Worm (Caenorhabditis elegans) whole organism, L4 larva: ENCODE data around the gene dars-1.

Experiments
- F10B5.3 ChIP-seq: sonication (generic microtip); optimal IDR thresholded peaks from 2 replicates; lab custom pipeline; 2016; ENCODE audit warnings: mild to moderate bottlenecking, missing genetic modification characterization, missing compliant biosample characterization
- F26F4.8 ChIP-seq: fragments of 200-800 bp; sonication (Bioruptor generic); conservative IDR thresholded peaks from 2 replicates; pipeline ENCODE4 v1.3.6; 2022; ENCODE audit warnings: missing genetic modification characterization, missing compliant biosample characterization
- F49E8.2 ChIP-seq: sonication (generic microtip); optimal IDR thresholded peaks from 2 replicates; lab custom pipeline; 2016; ENCODE audit warnings: missing compliant biosample characterization, mild to moderate bottlenecking, missing genetic modification characterization, borderline replicate concordance
- R02D3.7 ChIP-seq: fragments of 150-350 bp; sonication (generic microtip); optimal IDR thresholded peaks from 3 replicates; lab custom pipeline; 2014; ENCODE audit warnings: missing biosample characterization, missing genetic modification characterization
- T20F7.1 ChIP-seq: fragments of 200-800 bp; sonication (Bioruptor generic); optimal IDR thresholded peaks from 2 replicates; lab custom pipeline; 2018; ENCODE audit warnings: mild to moderate bottlenecking, missing genetic modification characterization, missing compliant biosample characterization
- Y48G9A.11 ChIP-seq: fragments of 200-800 bp; sonication (Bioruptor generic); IDR thresholded peaks from 2 replicates; pipeline ENCODE4 v1.3.6; 2022; ENCODE audit warnings: missing genetic modification reagents, missing genetic modification characterization, missing compliant biosample characterization
- ama-1 ChIP-seq: fragments of 150-350 bp; optimal IDR thresholded peaks from 2 replicates; lab custom pipeline; 2014; ENCODE audit warnings: inconsistent platforms, mixed read lengths
- arid-1 ChIP-seq: fragments of 200-800 bp; sonication (Bioruptor generic); conservative IDR thresholded peaks from 2 replicates; pipeline ENCODE4 v1.3.6; 2022; ENCODE audit warnings: missing genetic modification reagents, missing genetic modification characterization, missing compliant biosample characterization
- ceh-28 ChIP-seq: fragments of 150-350 bp; optimal IDR thresholded peaks from 2 replicates; lab custom pipeline; 2014; ENCODE audit warnings: missing biosample characterization, missing genetic modification reagents, missing genetic modification characterization
- daf-16 ChIP-seq, 3 experiments: sonication (generic microtip); optimal IDR thresholded peaks; 2 replicates each; lab custom pipeline; 2016 to 2017; ENCODE audit warnings: missing genetic modification characterization in 3 of 3, missing genetic modification reagents in 3 of 3, mild to moderate bottlenecking in 2 of 3, missing compliant biosample characterization in 2 of 3, missing biosample characterization in 1 of 3, moderate library complexity in 1 of 3
- daf-19 ChIP-seq: fragments of 200-800 bp; sonication (Bioruptor generic); conservative IDR thresholded peaks from 2 replicates; pipeline ENCODE4 v1.3.6; 2022; ENCODE audit warnings: missing genetic modification characterization, missing compliant biosample characterization
- dmd-8 ChIP-seq: fragments of 200-800 bp; sonication (Bioruptor generic); IDR thresholded peaks from 2 replicates; pipeline ENCODE4 v1.3.6; 2022; ENCODE audit warnings: missing genetic modification characterization, missing compliant biosample characterization
- dpl-1 ChIP-seq: fragments of 150-350 bp; optimal IDR thresholded peaks from 2 replicates; lab custom pipeline; 2014; ENCODE audit warnings: missing biosample characterization, missing genetic modification reagents, missing genetic modification characterization
- duxl-1 ChIP-seq: sonication (generic microtip); optimal IDR thresholded peaks from 2 replicates; lab custom pipeline; 2016; ENCODE audit warnings: mild to moderate bottlenecking, missing genetic modification characterization, moderate library complexity, missing compliant biosample characterization; ENCODE audit not compliant: poor library complexity
- egl-27 ChIP-seq: sonication (generic microtip); optimal IDR thresholded peaks from 3 replicates; lab custom pipeline; 2017; ENCODE audit warnings: missing biosample characterization, missing genetic modification reagents, missing genetic modification characterization
- gei-8 ChIP-seq: fragments of 200-800 bp; sonication (Bioruptor generic); optimal IDR thresholded peaks from 2 replicates; lab custom pipeline; 2018; ENCODE audit warnings: mild to moderate bottlenecking, missing genetic modification characterization, missing compliant biosample characterization
- hmg-1.1 ChIP-seq: fragments of 200-800 bp; sonication (Bioruptor generic); IDR thresholded peaks from 2 replicates; pipeline ENCODE4 v1.3.6; 2022; ENCODE audit warnings: missing genetic modification reagents, missing genetic modification characterization, missing compliant biosample characterization
- jun-1 ChIP-seq: fragments of 150-350 bp; optimal IDR thresholded peaks from 2 replicates; lab custom pipeline; 2014; ENCODE audit warnings: missing biosample characterization, missing genetic modification reagents, missing genetic modification characterization
- lim-7 ChIP-seq: fragments of 200-800 bp; sonication (Bioruptor generic); IDR thresholded peaks from 2 replicates; pipeline ENCODE4 v1.3.6; 2022; ENCODE audit warnings: missing genetic modification characterization, missing compliant biosample characterization
- lin-13 ChIP-seq: fragments of 150-350 bp; optimal IDR thresholded peaks from 2 replicates; lab custom pipeline; 2014; ENCODE audit warnings: missing biosample characterization, missing genetic modification reagents, missing genetic modification characterization
- lin-29 ChIP-seq: fragments of 200-800 bp; sonication (Bioruptor generic); IDR thresholded peaks from 2 replicates; pipeline ENCODE4 v1.3.6; 2022; ENCODE audit warnings: missing genetic modification reagents, missing genetic modification characterization, missing compliant biosample characterization
- lin-38 ChIP-seq: fragments of 200-800 bp; sonication (Bioruptor generic); IDR thresholded peaks from 2 replicates; pipeline ENCODE4 v1.3.6; 2022; ENCODE audit warnings: missing genetic modification reagents, missing genetic modification characterization, missing compliant biosample characterization
- lin-39 ChIP-seq: fragments of 150-350 bp; optimal IDR thresholded peaks from 2 replicates; lab custom pipeline; 2014; ENCODE audit warnings: missing biosample characterization, missing genetic modification reagents, missing genetic modification characterization
- lir-3 ChIP-seq: sonication (generic microtip); optimal IDR thresholded peaks from 2 replicates; lab custom pipeline; 2016; ENCODE audit warnings: mild to moderate bottlenecking, missing genetic modification characterization, missing compliant biosample characterization
- lsy-2 ChIP-seq, 2 experiments: fragments of 150-350 bp in 1 of 2; sonication (generic microtip) in 1 of 2; optimal IDR thresholded peaks; 2 replicates each; lab custom pipeline; 2014 to 2017; ENCODE audit warnings: missing biosample characterization in 2 of 2, missing genetic modification characterization in 2 of 2
- madf-5 ChIP-seq, 2 experiments: fragments of 200-800 bp; sonication (Bioruptor generic); IDR thresholded peaks; 2 replicates each; pipeline ENCODE4 v1.3.6; 2022; ENCODE audit warnings: missing compliant biosample characterization in 2 of 2, missing genetic modification characterization in 2 of 2
- madf-9 ChIP-seq: fragments of 200-800 bp; sonication (Bioruptor generic); conservative IDR thresholded peaks from 2 replicates; pipeline ENCODE4 v1.3.6; 2022; ENCODE audit warnings: missing genetic modification reagents, missing genetic modification characterization, missing compliant biosample characterization
- mdl-1 ChIP-seq, 2 experiments: fragments of 150-350 bp in 1 of 2; sonication (generic microtip) in 1 of 2; optimal IDR thresholded peaks; 2 replicates each; lab custom pipeline; 2014 to 2017; ENCODE audit warnings: missing biosample characterization in 2 of 2, missing genetic modification characterization in 2 of 2
- mdt-29 ChIP-seq: fragments of 200-800 bp; sonication (Bioruptor generic); IDR thresholded peaks from 2 replicates; pipeline ENCODE4 v1.3.6; 2022; ENCODE audit warnings: missing genetic modification reagents, missing genetic modification characterization, missing compliant biosample characterization
- nhr-10 ChIP-seq: fragments of 150-350 bp; optimal IDR thresholded peaks from 2 replicates; lab custom pipeline; 2014; ENCODE audit warnings: missing biosample characterization, missing genetic modification characterization
- nhr-102 ChIP-seq: sonication (generic microtip); optimal IDR thresholded peaks from 2 replicates; lab custom pipeline; 2016; ENCODE audit warnings: mild to moderate bottlenecking, missing genetic modification characterization, moderate library complexity, missing compliant biosample characterization
- nhr-111 ChIP-seq: fragments of 200-800 bp; sonication (Bioruptor generic); optimal IDR thresholded peaks from 2 replicates; lab custom pipeline; 2018; ENCODE audit warnings: mild to moderate bottlenecking, missing genetic modification characterization, missing compliant biosample characterization
- nhr-25 ChIP-seq: sonication (generic microtip); optimal IDR thresholded peaks from 2 replicates; lab custom pipeline; 2017; ENCODE audit warnings: missing genetic modification characterization, mild to moderate bottlenecking, missing compliant biosample characterization, antibody characterized with exemption, moderate library complexity, borderline replicate concordance; ENCODE audit not compliant: insufficient read depth
- nhr-41 ChIP-seq: fragments of 200-800 bp; sonication (Bioruptor generic); IDR thresholded peaks from 2 replicates; pipeline ENCODE4 v1.3.6; 2022; ENCODE audit warnings: missing genetic modification reagents, missing genetic modification characterization, missing compliant biosample characterization
- nhr-6 ChIP-seq: fragments of 150-350 bp; optimal IDR thresholded peaks from 2 replicates; lab custom pipeline; 2014; ENCODE audit warnings: missing biosample characterization, missing genetic modification characterization
- nhr-76 ChIP-seq: fragments of 150-350 bp; optimal IDR thresholded peaks from 2 replicates; lab custom pipeline; 2014; ENCODE audit warnings: missing biosample characterization, missing genetic modification characterization
- pha-4 ChIP-seq, 2 experiments: fragments of 150-350 bp in 1 of 2; fragments of 200-800 bp in 1 of 2; sonication (Bioruptor generic) in 1 of 2; IDR thresholded peaks in 1 of 2; optimal IDR thresholded peaks in 1 of 2; 2 replicates each; pipeline versions ENCODE4 v1.3.6 to Lab custom; 2014 to 2022; ENCODE audit warnings: missing genetic modification characterization in 2 of 2, missing genetic modification reagents in 2 of 2, missing biosample characterization in 1 of 2, missing compliant biosample characterization in 1 of 2
- pqm-1 ChIP-seq: sonication (generic microtip); optimal IDR thresholded peaks from 2 replicates; lab custom pipeline; 2017; ENCODE audit warnings: missing biosample characterization, missing genetic modification characterization
- rbr-2 ChIP-seq: sonication (generic microtip); optimal IDR thresholded peaks from 2 replicates; lab custom pipeline; 2016; ENCODE audit warnings: missing genotype, missing genetic modification characterization, missing compliant biosample characterization
- saeg-2 ChIP-seq: fragments of 200-800 bp; sonication (Bioruptor generic); IDR thresholded peaks from 2 replicates; pipeline ENCODE4 v1.3.6; 2022; ENCODE audit warnings: missing genetic modification reagents, missing genetic modification characterization, missing compliant biosample characterization
- spr-3 ChIP-seq: fragments of 200-800 bp; sonication (Bioruptor generic); optimal IDR thresholded peaks from 2 replicates; lab custom pipeline; 2018; ENCODE audit warnings: mild to moderate bottlenecking, missing genetic modification characterization, missing compliant biosample characterization
- tra-1 ChIP-seq: fragments of 200-800 bp; sonication (Bioruptor generic); IDR thresholded peaks from 2 replicates; pipeline ENCODE4 v1.3.6; 2022; ENCODE audit warnings: missing genetic modification reagents, missing genetic modification characterization, missing compliant biosample characterization
- unc-130 ChIP-seq: sonication (generic microtip); optimal IDR thresholded peaks from 2 replicates; lab custom pipeline; 2016; ENCODE audit warnings: missing genetic modification reagents, missing genetic modification characterization, missing compliant biosample characterization
- unc-62 ChIP-seq, 3 experiments: fragments of 150-350 bp in 1 of 3; sonication (generic microtip); optimal IDR thresholded peaks in 2 of 3; peaks in 1 of 3; 1 replicate in 1 of 3; 2 replicates in 2 of 3; lab custom pipeline; 2014 to 2017; ENCODE audit warnings: missing biosample characterization in 3 of 3, missing genetic modification characterization in 3 of 3, missing genetic modification reagents in 3 of 3, missing genotype in 1 of 3
- zfp-2 ChIP-seq: sonication (generic microtip); optimal IDR thresholded peaks from 2 replicates; lab custom pipeline; 2016; ENCODE audit warnings: mild to moderate bottlenecking, missing genetic modification characterization, missing compliant biosample characterization
- zfp-3 ChIP-seq: fragments of 200-800 bp; sonication (Bioruptor generic); conservative IDR thresholded peaks from 2 replicates; pipeline ENCODE4 v1.3.6; 2022; ENCODE audit warnings: missing genetic modification reagents, missing genetic modification characterization, missing compliant biosample characterization
- zip-2 ChIP-seq: fragments of 150-350 bp; optimal IDR thresholded peaks from 2 replicates; lab custom pipeline; 2014; ENCODE audit warnings: missing biosample characterization, missing genetic modification characterization

The dars-1 gene

DNA sequence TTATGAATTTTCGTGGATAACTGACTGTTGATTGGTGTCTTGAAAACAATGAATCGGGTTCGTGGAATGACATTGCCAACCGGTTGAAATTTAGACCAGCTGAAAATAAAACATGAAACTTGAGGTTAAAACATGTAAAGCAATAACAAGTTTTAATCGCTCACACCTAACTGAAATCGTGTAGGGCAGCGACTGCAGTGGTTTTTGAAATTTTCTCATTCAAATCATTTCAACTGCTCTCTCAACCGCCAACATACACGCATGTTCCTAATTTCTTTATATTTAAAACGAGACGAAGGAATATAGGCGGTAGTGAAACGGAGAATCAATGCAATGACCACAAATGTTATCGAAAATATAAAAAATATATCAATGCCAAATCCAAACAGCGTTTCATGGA lies 48.2 kb downstream of the dars-1 start:
- TF ChIP-seq F49E8.2 (peak; percentile 5), egl-27 (tag; lab: Kevin White, UChicago) (no peak), lin-13 (GFP tag; lab: Kevin White, UChicago) (peak; percentile 40), gei-8 (no peak), arid-1 (GFP tag; lab: Robert Waterston, UW) (0 out of 2 replicates have a peak, but pooled peaks have one; percentile 35), mdl-1 (tag; optimal IDR thresholded peaks at IDR 0.05; lab: Kevin White, UChicago) (no peak), zip-2 (tag; lab: Kevin White, UChicago) (no peak), hmg-1.1 (GFP tag; lab: Robert Waterston, UW) (no peak), saeg-2 (GFP tag; lab: Robert Waterston, UW) (no peak), nhr-76 (no peak), F26F4.8 (GFP tag; lab: Robert Waterston, UW) (no peak), daf-19 (GFP tag; lab: Robert Waterston, UW) (0 out of 2 replicates have a peak, but pooled peaks have one; percentile 25), ceh-28 (tag; lab: Kevin White, UChicago) (no peak), Y48G9A.11 (GFP tag; lab: Robert Waterston, UW) (0 out of 2 replicates have a peak, but pooled peaks have one; percentile 5), jun-1 (tag; lab: Kevin White, UChicago) (no peak), lin-38 (peak; percentile 31; the same call in 1 of the 2 replicates), F10B5.3 (no peak)

DNA sequence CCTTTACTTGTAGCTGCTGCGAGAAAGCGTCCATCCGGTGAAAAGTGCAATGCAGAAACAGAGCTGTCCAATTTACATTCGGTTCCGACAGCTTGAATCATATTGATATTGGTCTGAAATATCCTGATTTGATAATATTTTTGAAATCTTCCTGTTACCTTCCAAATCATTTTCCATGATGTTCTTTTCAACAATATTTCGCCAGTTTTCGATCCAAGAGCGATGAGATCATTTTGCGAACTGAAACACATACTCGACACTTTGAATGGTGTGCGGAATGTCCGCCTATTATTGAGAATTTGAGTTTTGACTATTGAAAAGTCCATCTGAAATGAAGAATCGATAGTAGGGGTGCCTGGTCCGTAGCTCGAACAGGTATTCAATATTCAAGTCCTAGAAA lies 49.9 kb downstream of the dars-1 start, which contains the start of gene emb-30:
Gene emb-30 (minus strand): TSS at position 328 of the 400 bp plus-strand sequence.
- TF ChIP-seq lin-39 (tag; lab: Kevin White, UChicago) (no peak), nhr-41 (no peak), nhr-102 (tag; lab: Kevin White, UChicago) (no peak), dmd-8 (GFP tag; lab: Robert Waterston, UW) (no peak), hmg-1.1 (GFP tag; lab: Robert Waterston, UW) (no peak), zfp-2 (tag; lab: Kevin White, UChicago) (no peak), rbr-2 (tag; lab: Kevin White, UChicago) (no peak), F10B5.3 (no peak), R02D3.7 (tag; lab: Kevin White, UChicago) (no peak), dpl-1 (GFP tag; lab: Kevin White, UChicago) (no peak), zip-2 (tag; lab: Kevin White, UChicago) (no peak), nhr-25 (no peak), nhr-111 (GFP tag; lab: Kevin White, UChicago) (no peak), unc-130 (no peak), egl-27 (tag; lab: Kevin White, UChicago) (no peak), T20F7.1 (GFP tag; lab: Kevin White, UChicago) (no peak), unc-62 (GFP tag; optimal IDR thresholded peaks at IDR 0.05 in 1 of 2; lab: Kevin White, UChicago) (peak in 1 of 2 experiments; percentile 8), unc-62 (tag; optimal IDR thresholded peaks at IDR 0.05; lab: Kevin White, UChicago) (no peak), spr-3 (GFP tag; lab: Kevin White, UChicago) (no peak), lir-3 (tag; lab: Kevin White, UChicago) (no peak), madf-5 (GFP tag; IDR thresholded peaks at IDR 0.05; lab: Robert Waterston, UW) (0 out of 4 replicates have a peak, but pooled peaks of 1 of the 2 experiments have one; percentile 2), lim-7 (GFP tag; lab: Robert Waterston, UW) (no peak), daf-19 (GFP tag; lab: Robert Waterston, UW) (no peak; the same call in 1 of the 2 replicates), tra-1 (GFP tag; lab: Robert Waterston, UW) (no peak), zfp-3 (GFP tag; lab: Robert Waterston, UW) (no peak), arid-1 (GFP tag; lab: Robert Waterston, UW) (no peak), lin-29 (GFP tag; lab: Robert Waterston, UW) (no peak), nhr-6 (tag; lab: Kevin White, UChicago) (no peak), madf-9 (GFP tag; lab: Robert Waterston, UW) (no peak), nhr-76 (no peak), mdt-29 (no peak), duxl-1 (tag; lab: Kevin White, UChicago) (peak; percentile 34), ama-1 (lab: Kevin White, UChicago) (peak; percentile 88), lsy-2 (tag; optimal IDR thresholded peaks at IDR 0.05; lab: Kevin White, UChicago) (peak in 1 of 2 experiments; percentile 20), pqm-1 (tag; lab: Kevin White, UChicago) (no peak), pha-4 (GFP tag; IDR thresholded peaks at IDR 0.05; lab: Robert Waterston, UW) (no peak), pha-4 (tag; optimal IDR thresholded peaks at IDR 0.05; lab: Kevin White, UChicago) (no peak), nhr-10 (tag; lab: Kevin White, UChicago) (no peak), daf-16 (GFP tag; optimal IDR thresholded peaks at IDR 0.05; lab: Kevin White, UChicago) (no peak), daf-16 (tag; optimal IDR thresholded peaks at IDR 0.05; lab: Kevin White, UChicago) (peak; percentile 12)
